Worm (Caenorhabditis elegans): ENCODE measurements around the gene cpb-2.

- no peak for TF ChIP-seq W03F9.2 (tag; optimal IDR thresholded peaks at IDR 0.05)
- TF ChIP-seq him-1 (tag; optimal IDR thresholded peaks at IDR 0.05) = no peak
- TF ChIP-seq dao-5 (tag; optimal IDR thresholded peaks at IDR 0.05) = no peak
Measured at ce11 chrII:6147131-6147530, 45.5 kb upstream of the cpb-2 start.

Data from whole organism, L4/young adult.